Worm (Caenorhabditis elegans) whole organism, L3 larva: Measurements from ENCODE around the gene dhs-26.
A peak's percentile ranks its signal among the peaks of the same experiment; 100 is the strongest.

Source experiments
- R02D3.7 ChIP-seq: fragments of 150-350 bp; optimal IDR thresholded peaks from 2 replicates; lab custom pipeline; 2014; ENCODE audit warnings: missing biosample characterization, missing genetic modification characterization
- aly-2 ChIP-seq: fragments of 150-350 bp; optimal IDR thresholded peaks from 2 replicates; lab custom pipeline; 2014; ENCODE audit warnings: missing biosample characterization, missing genetic modification characterization
- ama-1 ChIP-seq: fragments of 150-350 bp; optimal IDR thresholded peaks from 2 replicates; lab custom pipeline; 2018
- ceh-28 ChIP-seq: fragments of 150-350 bp; optimal IDR thresholded peaks from 2 replicates; lab custom pipeline; 2014; ENCODE audit warnings: missing biosample characterization, missing genetic modification reagents, missing genetic modification characterization
- ceh-82 ChIP-seq: fragments of 150-350 bp; optimal IDR thresholded peaks from 2 replicates; lab custom pipeline; 2014; ENCODE audit warnings: missing biosample characterization, missing genetic modification characterization
- ceh-9 ChIP-seq: sonication (generic microtip); optimal IDR thresholded peaks from 2 replicates; lab custom pipeline; 2018; ENCODE audit warnings: missing biosample characterization, missing genetic modification characterization
- daf-12 ChIP-seq: fragments of 150-350 bp; optimal IDR thresholded peaks from 2 replicates; lab custom pipeline; 2014; ENCODE audit warnings: missing biosample characterization, missing genetic modification reagents, missing genetic modification characterization
- egl-27 ChIP-seq: sonication (generic microtip); optimal IDR thresholded peaks from 4 replicates; lab custom pipeline; 2017; ENCODE audit warnings: missing biosample characterization, missing genetic modification reagents, missing genetic modification characterization
- elt-2 ChIP-seq: sonication (generic microtip); optimal IDR thresholded peaks from 2 replicates; lab custom pipeline; 2016; ENCODE audit warnings: missing genetic modification reagents, mild to moderate bottlenecking, missing genetic modification characterization, missing compliant biosample characterization
- eor-1 ChIP-seq, 2 experiments: fragments of 150-350 bp; optimal IDR thresholded peaks; 2 replicates each; lab custom pipeline; 2014 to 2018; ENCODE audit warnings: missing biosample characterization in 2 of 2, missing genetic modification characterization in 2 of 2
- fkh-10 ChIP-seq: sonication (generic microtip); optimal IDR thresholded peaks from 2 replicates; lab custom pipeline; 2017; ENCODE audit warnings: missing biosample characterization, missing genetic modification reagents, missing genetic modification characterization
- fkh-2 ChIP-seq: fragments of 150-350 bp; optimal IDR thresholded peaks from 2 replicates; lab custom pipeline; 2014; ENCODE audit warnings: missing biosample characterization, missing genetic modification reagents, missing genetic modification characterization
- fos-1 ChIP-seq: fragments of 150-350 bp; optimal IDR thresholded peaks from 2 replicates; lab custom pipeline; 2014; ENCODE audit warnings: missing biosample characterization, missing genetic modification characterization
- hmg-11 ChIP-seq: sonication (generic microtip); optimal IDR thresholded peaks from 2 replicates; lab custom pipeline; 2016; ENCODE audit warnings: missing genetic modification characterization, missing compliant biosample characterization
- lin-15B ChIP-seq: fragments of 150-350 bp; optimal IDR thresholded peaks from 2 replicates; lab custom pipeline; 2014; ENCODE audit warnings: missing biosample characterization, missing genetic modification characterization
- lin-39 ChIP-seq: fragments of 150-350 bp; optimal IDR thresholded peaks from 2 replicates; lab custom pipeline; 2018; ENCODE audit warnings: missing biosample characterization, missing genetic modification reagents, missing genetic modification characterization
- mdl-1 ChIP-seq: fragments of 150-350 bp; optimal IDR thresholded peaks from 2 replicates; lab custom pipeline; 2014; ENCODE audit warnings: missing biosample characterization, missing genetic modification characterization
- mml-1 ChIP-seq: fragments of 150-350 bp; sonication (generic microtip); optimal IDR thresholded peaks from 3 replicates; lab custom pipeline; 2014; ENCODE audit warnings: missing biosample characterization, missing genetic modification characterization
- nfya-1 ChIP-seq: sonication (generic microtip); optimal IDR thresholded peaks from 2 replicates; lab custom pipeline; 2017; ENCODE audit warnings: missing genetic modification characterization, mild to moderate bottlenecking, missing compliant biosample characterization, antibody characterized with exemption, moderate library complexity; ENCODE audit not compliant: insufficient read depth
- nhr-11 ChIP-seq: fragments of 150-350 bp; optimal IDR thresholded peaks from 2 replicates; lab custom pipeline; 2014; ENCODE audit warnings: missing biosample characterization, missing genetic modification characterization
- nhr-12 ChIP-seq: fragments of 150-350 bp; optimal IDR thresholded peaks from 2 replicates; lab custom pipeline; 2014; ENCODE audit warnings: missing biosample characterization, missing genetic modification characterization
- nhr-237 ChIP-seq: fragments of 150-350 bp; optimal IDR thresholded peaks from 2 replicates; lab custom pipeline; 2014; ENCODE audit warnings: missing biosample characterization, missing genetic modification characterization
- nhr-25 ChIP-seq: sonication (generic microtip); optimal IDR thresholded peaks from 2 replicates; lab custom pipeline; 2017; ENCODE audit warnings: missing biosample characterization, missing genetic modification characterization
- nhr-43 ChIP-seq: sonication (generic microtip); optimal IDR thresholded peaks from 2 replicates; lab custom pipeline; 2016; ENCODE audit warnings: mild to moderate bottlenecking, missing genetic modification characterization, missing compliant biosample characterization; ENCODE audit not compliant: poor library complexity, severe bottlenecking
- nhr-67 ChIP-seq: fragments of 150-350 bp; optimal IDR thresholded peaks from 2 replicates; lab custom pipeline; 2014; ENCODE audit warnings: missing biosample characterization, missing genetic modification characterization
- nhr-76 ChIP-seq: fragments of 150-350 bp; sonication (generic microtip); optimal IDR thresholded peaks from 5 replicates; lab custom pipeline; 2014; ENCODE audit warnings: missing biosample characterization, missing genetic modification characterization
- nhr-77 ChIP-seq: fragments of 150-350 bp; optimal IDR thresholded peaks from 2 replicates; lab custom pipeline; 2014; ENCODE audit warnings: missing biosample characterization, missing genetic modification characterization
- pha-4 ChIP-seq: fragments of 150-350 bp; optimal IDR thresholded peaks from 2 replicates; lab custom pipeline; 2014; ENCODE audit warnings: missing biosample characterization, missing genetic modification reagents, missing genetic modification characterization
- pqm-1 ChIP-seq: fragments of 150-350 bp; optimal IDR thresholded peaks from 2 replicates; lab custom pipeline; 2017; ENCODE audit warnings: missing biosample characterization, missing genetic modification characterization, inconsistent platforms
- sea-2 ChIP-seq: fragments of 150-350 bp; sonication (generic microtip); optimal IDR thresholded peaks from 4 replicates; lab custom pipeline; 2014; ENCODE audit warnings: missing biosample characterization, missing genetic modification reagents, missing genetic modification characterization
- snpc-4 ChIP-seq: fragments of 150-350 bp; optimal IDR thresholded peaks from 2 replicates; lab custom pipeline; 2014; ENCODE audit warnings: missing biosample characterization, missing genetic modification characterization
- ztf-4 ChIP-seq: fragments of 150-350 bp; optimal IDR thresholded peaks from 2 replicates; lab custom pipeline; 2014; ENCODE audit warnings: missing biosample characterization, missing genetic modification characterization

dhs-26 gene

DNA sequence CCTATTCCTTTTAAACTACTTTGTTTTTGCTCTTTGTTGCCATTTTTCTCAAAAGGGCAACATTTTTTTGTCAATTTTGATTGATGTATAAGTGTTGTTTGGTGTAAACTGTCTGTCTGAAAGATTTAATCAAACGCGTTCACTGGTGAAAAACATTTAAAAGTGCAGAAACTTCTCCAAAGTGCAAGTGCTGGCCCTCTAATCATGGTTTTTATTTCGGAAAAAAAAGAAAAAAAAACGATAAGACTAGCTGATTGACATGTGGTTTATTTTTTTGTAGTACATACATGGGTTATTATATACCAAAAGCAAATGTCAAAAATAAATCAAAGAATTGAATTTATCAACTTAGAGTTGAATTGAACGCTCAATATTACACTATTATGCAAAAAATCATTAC lies at the start of gene dhs-26:
Gene dhs-26 (minus strand): TSS at position 116 of the 400 bp plus-strand sequence.
- TF ChIP-seq mdl-1 (tag; lab: Kevin White, UChicago) (no peak), aly-2 (tag; lab: Kevin White, UChicago) (no peak), nhr-77 (tag; lab: Kevin White, UChicago) (no peak), egl-27 (tag; lab: Kevin White, UChicago) (no peak), ceh-82 (tag; lab: Kevin White, UChicago) (no peak), pha-4 (tag; lab: Kevin White, UChicago) (no peak), snpc-4 (tag; lab: Kevin White, UChicago) (no peak), daf-12 (tag; lab: Kevin White, UChicago) (no peak), mml-1 (tag; lab: Kevin White, UChicago) (no peak), ztf-4 (tag; lab: Kevin White, UChicago) (no peak), R02D3.7 (tag; lab: Kevin White, UChicago) (no peak), hmg-11 (no peak), ceh-28 (tag; lab: Kevin White, UChicago) (no peak)

DNA sequence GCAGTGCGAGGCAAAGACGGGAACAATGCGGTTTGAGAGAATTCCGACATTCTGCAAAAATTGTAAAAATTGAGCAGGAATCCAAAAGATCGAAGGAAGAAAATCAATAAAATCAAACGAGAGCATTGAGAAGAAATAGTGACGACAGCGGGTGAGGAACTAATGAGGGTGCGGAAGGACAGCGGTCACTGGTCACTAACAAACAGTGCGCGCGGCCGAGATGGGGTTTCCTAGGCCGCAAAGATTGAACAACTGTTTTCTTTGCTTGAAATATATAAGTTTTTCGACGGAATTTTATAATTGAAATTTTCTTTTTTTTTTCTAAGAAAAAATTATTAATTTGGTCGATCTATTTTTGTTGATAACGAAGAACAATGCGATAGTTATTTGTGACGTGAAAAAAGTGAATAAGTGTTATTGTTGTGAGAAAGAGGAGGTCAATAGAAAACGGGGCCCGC lies 49.3 kb upstream of the dhs-26 start, which contains the start of gene unc-78:
Gene unc-78 (minus strand): TSS at position 51 of the 458 bp plus-strand sequence.
- peak; percentile 31 for TF ChIP-seq pqm-1
- TF ChIP-seq pha-4 (tag; lab: Kevin White, UChicago) = peak; percentile 16
- TF ChIP-seq elt-2 = peak; percentile 0
- no peak for TF ChIP-seq nhr-237 (tag; lab: Kevin White, UChicago)

DNA sequence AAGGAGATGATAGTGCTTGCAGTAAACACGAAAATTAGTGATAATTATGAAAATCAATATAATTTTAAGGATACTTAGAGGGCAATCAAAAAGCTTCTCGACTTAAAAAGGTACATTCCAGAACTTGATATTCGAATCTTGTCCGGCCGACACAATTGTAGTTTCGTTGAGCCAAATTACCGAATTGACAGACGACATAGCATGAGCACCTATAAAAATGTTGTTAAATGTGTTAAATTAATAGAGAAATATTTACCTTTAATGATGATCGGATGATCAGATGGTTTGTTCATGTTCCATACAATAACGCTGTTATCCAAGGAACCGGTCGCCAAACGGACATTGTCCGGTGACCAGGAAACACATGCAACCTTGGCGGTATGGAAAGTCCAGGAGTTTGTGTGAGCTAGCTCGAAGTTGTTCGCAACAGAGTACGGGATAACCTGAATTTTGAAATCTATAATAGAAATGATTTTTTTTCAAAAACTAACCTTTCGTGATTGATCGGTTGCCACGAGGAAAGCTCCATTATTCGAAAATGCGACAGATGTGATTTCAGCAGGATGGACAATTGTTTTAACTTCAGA lies 46.5 kb upstream of the dhs-26 start:
- TF ChIP-seq nhr-77 (tag; lab: Kevin White, UChicago) = no peak
- TF ChIP-seq pqm-1 = no peak
- no peak for TF ChIP-seq nhr-11 (tag; lab: Kevin White, UChicago)
- TF ChIP-seq ceh-9 (tag; lab: Kevin White, UChicago) = no peak
- no peak for TF ChIP-seq fos-1 (tag; lab: Kevin White, UChicago)
- no peak for TF ChIP-seq lin-15B
- no peak for TF ChIP-seq nhr-76 (tag; lab: Kevin White, UChicago)

DNA sequence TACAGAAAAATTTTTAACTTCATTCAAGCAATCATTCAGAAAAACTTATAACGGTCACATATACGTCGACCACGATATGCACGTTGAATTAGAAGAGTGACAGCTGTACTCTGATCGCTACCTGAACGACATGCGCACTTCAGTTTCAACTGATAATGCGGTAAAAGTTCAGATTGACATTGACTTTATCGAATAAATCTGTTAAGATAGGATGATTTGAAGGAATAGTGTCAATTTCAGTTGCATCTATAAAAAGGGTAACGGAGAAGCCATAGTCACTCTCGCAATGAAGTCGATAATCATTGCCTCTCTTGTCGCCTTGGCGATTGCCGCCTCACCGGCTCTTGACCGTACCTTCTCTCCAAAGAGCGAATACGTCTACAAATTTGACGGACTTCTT lies 40.9 kb upstream of the dhs-26 start, which contains the start of gene vit-5:
Gene vit-5 (plus strand): TSS at position 277 of the 400 bp plus-strand sequence.
- TF ChIP-seq eor-1 (tag; optimal IDR thresholded peaks at IDR 0.05; lab: Kevin White, UChicago) (no peak), snpc-4 (tag; lab: Kevin White, UChicago) (no peak), lin-39 (tag; lab: Kevin White, UChicago) (no peak), ceh-9 (tag; lab: Kevin White, UChicago) (no peak), nhr-76 (tag; lab: Kevin White, UChicago) (no peak), hmg-11 (no peak), fkh-2 (no peak), nhr-67 (no peak), pha-4 (tag; lab: Kevin White, UChicago) (no peak), ceh-28 (tag; lab: Kevin White, UChicago) (no peak), nhr-12 (tag; lab: Kevin White, UChicago) (no peak)

DNA sequence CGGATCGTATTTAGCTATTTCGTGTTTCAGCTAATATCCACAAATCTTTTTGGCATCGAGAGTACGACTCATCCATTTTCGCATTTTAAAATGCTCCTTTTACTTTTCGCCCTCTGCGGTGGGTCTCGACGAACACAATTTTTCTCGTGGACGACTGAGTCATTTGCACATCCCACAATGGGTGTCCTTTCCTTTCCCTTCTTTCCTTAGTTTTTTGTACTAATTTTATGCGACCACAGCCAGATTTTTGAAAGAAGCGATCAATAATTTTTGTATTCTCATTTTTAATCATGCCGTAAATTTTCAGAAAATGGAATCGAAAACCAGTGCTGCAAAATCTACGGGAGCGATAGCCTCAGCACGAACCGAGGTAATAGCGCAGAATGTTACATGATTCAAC lies 39.4 kb upstream of the dhs-26 start, which contains the start of gene C04F6.9:
Gene C04F6.9 (plus strand): TSS at position 301 of the 400 bp plus-strand sequence.
- TF ChIP-seq eor-1 (tag; optimal IDR thresholded peaks at IDR 0.05; lab: Kevin White, UChicago) (no peak), ceh-82 (tag; lab: Kevin White, UChicago) (no peak), hmg-11 (no peak), fkh-10 (no peak), nhr-43 (tag; lab: Kevin White, UChicago) (no peak), nfya-1 (tag; lab: Kevin White, UChicago) (no peak), pqm-1 (no peak), nhr-77 (tag; lab: Kevin White, UChicago) (no peak), ceh-28 (tag; lab: Kevin White, UChicago) (no peak), ama-1 (lab: Kevin White, UChicago) (no peak), nhr-25 (tag; lab: Kevin White, UChicago) (no peak), egl-27 (tag; lab: Kevin White, UChicago) (no peak), aly-2 (tag; lab: Kevin White, UChicago) (no peak), snpc-4 (tag; lab: Kevin White, UChicago) (no peak), sea-2 (GFP tag; lab: Kevin White, UChicago) (no peak), ceh-9 (tag; lab: Kevin White, UChicago) (no peak)
